Worm (Caenorhabditis elegans): ENCODE results near the gene skn-1.

- TF ChIP-seq ama-1 (optimal IDR thresholded peaks at IDR 0.05) (no peak), ama-1 (GFP tag; optimal IDR thresholded peaks at IDR 0.05) (no peak), snpc-4 (GFP tag; optimal IDR thresholded peaks at IDR 0.05) (no peak), snpc-4 (tag; optimal IDR thresholded peaks at IDR 0.05) (no peak), Y95B8A.8 (GFP tag; IDR thresholded peaks at IDR 0.05) (no peak), lin-54 (GFP tag; optimal IDR thresholded peaks at IDR 0.05) (no peak), hlh-26 (GFP tag; conservative IDR thresholded peaks at IDR 0.05) (no peak), lin-26 (GFP tag; IDR thresholded peaks at IDR 0.05) (no peak), gei-17 (GFP tag; optimal IDR thresholded peaks at IDR 0.05) (no peak), let-607 (tag; optimal IDR thresholded peaks at IDR 0.05) (no peak)
These were observed 723 bp downstream of the skn-1 start for ce11 chrIV:5659461-5659860.

All from whole organism, young adult.